Worm (Caenorhabditis elegans): Measurements from ENCODE around the gene cbp-1.
A peak's percentile ranks its signal among the peaks of the same experiment; 100 is the strongest.

Gene cbp-1

DNA sequence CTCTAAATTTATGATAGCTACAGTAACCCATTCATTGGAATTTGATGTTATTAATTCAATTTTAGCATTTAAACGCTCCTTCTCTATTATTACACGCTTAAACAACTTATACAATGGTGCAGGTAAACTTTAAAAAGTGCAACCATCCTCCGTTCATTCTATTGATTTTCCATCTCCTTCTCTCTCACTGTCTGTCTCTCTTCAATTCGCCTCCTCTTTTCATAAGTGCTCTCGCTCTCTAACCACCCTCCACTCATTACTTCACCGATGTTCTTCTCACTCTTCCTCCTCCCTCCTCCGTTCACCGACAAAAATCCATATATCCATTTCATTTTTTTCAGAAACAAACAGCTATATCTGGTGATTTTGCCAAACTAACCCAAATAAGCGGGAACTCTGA is at the start of gene cbp-1:
cbp-1 (plus strand) TSS at position 335 of the 400 bp plus-strand sequence.
- no peak for TF ChIP-seq mls-2 (tag; optimal IDR thresholded peaks at IDR 0.05)
- TF ChIP-seq ztf-11 (tag; optimal IDR thresholded peaks at IDR 0.05): no peak
- no peak for TF ChIP-seq ceh-43 (GFP tag; optimal IDR thresholded peaks at IDR 0.05)
- TF ChIP-seq ceh-39 (tag; optimal IDR thresholded peaks at IDR 0.05): peak; percentile 42
- peak; percentile 76 for TF ChIP-seq ces-1 (GFP tag; optimal IDR thresholded peaks at IDR 0.05)
- TF ChIP-seq unc-39 (tag; optimal IDR thresholded peaks at IDR 0.05): no peak
- TF ChIP-seq unc-62 (GFP tag; optimal IDR thresholded peaks at IDR 0.05): peak; percentile 21
- peak; percentile 69 for TF ChIP-seq lsy-2 (tag; optimal IDR thresholded peaks at IDR 0.05)
- no peak for TF ChIP-seq tbx-8 (GFP tag; optimal IDR thresholded peaks at IDR 0.05)
- no peak for TF ChIP-seq flh-1 (GFP tag; optimal IDR thresholded peaks at IDR 0.05)

DNA sequence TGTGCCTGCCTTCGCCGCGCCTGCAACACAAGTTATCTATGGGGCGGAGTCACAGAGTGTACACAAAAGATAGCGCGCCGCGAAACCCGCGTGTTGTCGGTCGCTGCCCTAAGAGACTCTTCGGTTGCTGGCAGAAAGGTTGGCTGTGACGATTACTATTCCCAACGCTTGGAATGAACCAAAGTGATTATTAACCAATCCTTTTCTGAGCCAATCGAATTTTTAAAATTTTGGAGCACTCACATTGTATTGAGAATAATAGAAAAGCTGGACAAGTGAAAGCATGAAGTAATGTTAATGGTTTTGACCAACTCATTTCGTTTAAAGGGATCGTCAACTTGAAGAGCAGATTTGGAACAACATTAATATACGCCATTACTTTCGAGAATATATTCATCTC is 49.1 kb upstream of the cbp-1 start:
- no peak for TF ChIP-seq ztf-11 (tag; optimal IDR thresholded peaks at IDR 0.05)
- no peak for TF ChIP-seq unc-39 (tag; optimal IDR thresholded peaks at IDR 0.05)
- TF ChIP-seq ham-2 (GFP tag; optimal IDR thresholded peaks at IDR 0.05): no peak
- TF ChIP-seq drap-1 (GFP tag; optimal IDR thresholded peaks at IDR 0.05): no peak
- no peak for TF ChIP-seq tbx-8 (GFP tag; optimal IDR thresholded peaks at IDR 0.05)
- no peak for TF ChIP-seq elt-1 (tag; optimal IDR thresholded peaks at IDR 0.05; ENCODE audit: borderline replicate concordance, insufficient read depth)
- no peak for TF ChIP-seq blmp-1 (tag; optimal IDR thresholded peaks at IDR 0.05)
- TF ChIP-seq cnd-1 (tag; optimal IDR thresholded peaks at IDR 0.05): no peak
- no peak for TF ChIP-seq nhr-28 (tag; optimal IDR thresholded peaks at IDR 0.05)
- TF ChIP-seq hlh-1 (tag; optimal IDR thresholded peaks at IDR 0.05): no peak
- TF ChIP-seq snpc-4 (tag; optimal IDR thresholded peaks at IDR 0.05): no peak
- TF ChIP-seq sptf-1 (tag; optimal IDR thresholded peaks at IDR 0.05): no peak
- TF ChIP-seq mls-2 (tag; optimal IDR thresholded peaks at IDR 0.05): no peak
- TF ChIP-seq bed-3 (GFP tag; optimal IDR thresholded peaks at IDR 0.05): no peak
- TF ChIP-seq pha-4 (tag; optimal IDR thresholded peaks at IDR 0.05): no peak
- no peak for TF ChIP-seq nhr-12 (tag; optimal IDR thresholded peaks at IDR 0.05)
- TF ChIP-seq flh-1 (GFP tag; optimal IDR thresholded peaks at IDR 0.05): no peak
- no peak for TF ChIP-seq mab-5 (tag; optimal IDR thresholded peaks at IDR 0.05)

DNA sequence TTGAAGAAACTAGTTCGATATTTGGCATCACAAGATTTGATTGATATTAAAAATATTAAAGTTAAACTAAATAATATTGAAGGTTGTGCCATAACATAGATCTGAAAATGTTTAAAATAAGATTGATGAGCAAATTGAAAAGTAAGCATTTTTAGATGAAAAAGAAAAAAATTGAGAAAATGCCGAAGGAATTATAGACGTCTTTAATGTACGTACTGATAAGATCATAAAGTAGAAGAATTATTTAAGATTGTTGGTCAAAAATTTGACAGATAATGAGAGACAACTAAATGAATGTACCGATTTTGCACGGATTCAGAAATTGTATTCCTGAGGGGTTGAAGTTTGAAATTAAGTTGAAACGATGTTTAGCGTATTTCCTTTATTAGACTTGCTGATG is 46.1 kb upstream of the cbp-1 start, which contains the start of gene ncx-7:
ncx-7 (minus strand) TSS at position 101 of the 400 bp plus-strand sequence.
- TF ChIP-seq sptf-1 (tag; optimal IDR thresholded peaks at IDR 0.05) (no peak), cnd-1 (tag; optimal IDR thresholded peaks at IDR 0.05) (no peak), ham-2 (GFP tag; optimal IDR thresholded peaks at IDR 0.05) (no peak), ceh-83 (GFP tag; optimal IDR thresholded peaks at IDR 0.05) (no peak), lsy-2 (tag; optimal IDR thresholded peaks at IDR 0.05) (no peak), elt-1 (tag; optimal IDR thresholded peaks at IDR 0.05; ENCODE audit: borderline replicate concordance, insufficient read depth) (no peak), mab-5 (tag; optimal IDR thresholded peaks at IDR 0.05) (no peak), nhr-28 (tag; optimal IDR thresholded peaks at IDR 0.05) (no peak), mep-1 (tag; optimal IDR thresholded peaks at IDR 0.05) (no peak), zip-8 (tag; optimal IDR thresholded peaks at IDR 0.05) (no peak), unc-120 (tag; optimal IDR thresholded peaks at IDR 0.05; ENCODE audit: poor library complexity, severe bottlenecking) (no peak), nhr-12 (tag; optimal IDR thresholded peaks at IDR 0.05) (no peak), nhr-237 (tag; optimal IDR thresholded peaks at IDR 0.05) (no peak), ceh-39 (tag; optimal IDR thresholded peaks at IDR 0.05) (no peak), tbx-8 (GFP tag; optimal IDR thresholded peaks at IDR 0.05) (no peak), M03D4.4 (tag; optimal IDR thresholded peaks at IDR 0.05) (no peak), nhr-76 (tag; optimal IDR thresholded peaks at IDR 0.05) (no peak), mls-2 (tag; optimal IDR thresholded peaks at IDR 0.05) (no peak), lin-32 (GFP tag; optimal IDR thresholded peaks at IDR 0.05) (no peak), nhr-2 (tag; optimal IDR thresholded peaks at IDR 0.05) (no peak)

DNA sequence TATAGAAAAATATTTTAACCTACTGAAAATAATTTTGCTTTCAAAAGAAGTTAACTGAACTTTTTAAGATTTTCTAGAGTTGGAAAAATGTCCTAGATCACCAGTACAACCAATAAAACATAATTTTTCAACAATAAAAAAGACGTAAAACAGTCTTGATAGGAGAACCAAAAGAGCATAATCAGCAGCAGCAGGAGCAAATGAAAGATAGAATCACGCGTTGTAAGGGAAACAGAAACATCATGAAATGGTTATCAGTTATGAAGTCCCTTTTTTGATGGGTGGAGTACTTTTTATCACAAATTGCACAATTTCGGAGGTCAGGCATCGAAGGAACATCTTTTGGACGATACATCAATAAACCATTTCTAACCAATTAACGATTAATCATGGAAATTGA is 44.3 kb upstream of the cbp-1 start:
- TF ChIP-seq mep-1 (tag; optimal IDR thresholded peaks at IDR 0.05) (no peak), ztf-11 (tag; optimal IDR thresholded peaks at IDR 0.05) (no peak), blmp-1 (tag; optimal IDR thresholded peaks at IDR 0.05) (no peak), sptf-1 (tag; optimal IDR thresholded peaks at IDR 0.05) (no peak), unc-39 (tag; optimal IDR thresholded peaks at IDR 0.05) (no peak), elt-3 (tag; optimal IDR thresholded peaks at IDR 0.05) (no peak), nhr-76 (tag; optimal IDR thresholded peaks at IDR 0.05) (no peak), snpc-4 (tag; optimal IDR thresholded peaks at IDR 0.05) (no peak), M03D4.4 (tag; optimal IDR thresholded peaks at IDR 0.05) (no peak), nhr-12 (tag; optimal IDR thresholded peaks at IDR 0.05) (no peak), sem-2 (GFP tag; optimal IDR thresholded peaks at IDR 0.05) (no peak), nhr-28 (tag; optimal IDR thresholded peaks at IDR 0.05) (no peak), ceh-83 (GFP tag; optimal IDR thresholded peaks at IDR 0.05) (no peak), lin-13 (tag; optimal IDR thresholded peaks at IDR 0.05) (no peak), cnd-1 (tag; optimal IDR thresholded peaks at IDR 0.05) (no peak)

All from whole organism, mixed stage, embryonic.